Fruit fly (Drosophila melanogaster): Measurements from ENCODE around the gene CoRest.

Gene CoRest

DNA sequence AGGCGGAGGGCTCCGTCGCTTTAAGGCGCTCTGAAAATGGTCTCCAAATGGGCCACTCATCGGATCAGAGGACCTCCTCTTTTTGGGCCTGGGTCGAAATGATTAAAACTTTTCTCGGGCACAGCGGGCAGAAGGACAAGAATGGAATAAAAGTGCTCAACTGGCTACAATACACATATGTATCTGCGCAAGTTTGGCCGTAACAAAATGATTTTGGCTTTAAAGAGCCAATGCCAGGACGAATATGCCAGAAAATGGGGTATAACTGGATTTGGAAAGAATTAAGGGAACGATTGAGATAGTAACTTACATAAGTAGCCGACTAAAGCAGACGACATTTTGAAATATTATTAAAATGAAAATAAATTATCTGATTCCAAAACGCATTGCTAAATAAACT is 25.7 kb downstream of the CoRest start, which contains the start of gene CG32532:
Gene CG32532, minus strand, starts transcription at position 101 of the 400 bp plus-strand sequence.
- no peak for TF ChIP-seq CG9948 (tag; optimal IDR thresholded peaks at IDR 0.05)
- TF ChIP-seq CG4496 (GFP tag; IDR thresholded peaks at IDR 0.05): no peak
- TF ChIP-seq CG32121 (GFP tag; IDR thresholded peaks at IDR 0.05): no peak
- TF ChIP-seq CG10348 (GFP tag; IDR thresholded peaks at IDR 0.05): no peak
- no peak for TF ChIP-seq CG17806 (tag; optimal IDR thresholded peaks at IDR 0.05)
- no peak for TF ChIP-seq CG14655 (GFP tag; optimal IDR thresholded peaks at IDR 0.05)
- no peak for TF ChIP-seq CG15710 (tag; optimal IDR thresholded peaks at IDR 0.05)
- no peak for TF ChIP-seq rn (GFP tag; IDR thresholded peaks at IDR 0.05)
- TF ChIP-seq CG12605 (GFP tag; IDR thresholded peaks at IDR 0.05): no peak
- TF ChIP-seq D1 (tag; optimal IDR thresholded peaks at IDR 0.05): no peak
- no peak for TF ChIP-seq EcR (GFP tag; optimal IDR thresholded peaks at IDR 0.05)
- TF ChIP-seq CG8159 (tag; optimal IDR thresholded peaks at IDR 0.05): no peak
- no peak for TF ChIP-seq fd96Ca (GFP tag; IDR thresholded peaks at IDR 0.05)

DNA sequence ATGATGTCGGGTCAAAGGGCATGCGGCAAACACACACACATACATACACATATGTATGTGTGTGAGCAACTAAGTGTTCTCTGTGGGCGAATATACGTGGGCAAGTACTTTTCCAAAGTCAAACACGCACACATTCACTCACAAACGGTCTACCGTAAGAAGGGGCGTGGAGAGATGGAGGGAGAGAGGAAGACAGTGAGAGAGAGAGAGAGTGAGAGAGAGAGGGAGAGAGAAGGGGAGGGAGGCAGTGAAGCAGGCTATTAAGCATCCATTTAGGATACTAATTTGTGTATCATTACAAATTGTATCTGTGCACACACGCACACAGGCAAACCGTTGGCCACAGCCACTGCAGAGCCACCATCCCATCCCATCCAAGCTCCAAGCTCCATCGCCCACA is 26.7 kb downstream of the CoRest start:
- no peak for TF ChIP-seq CG8159 (tag; optimal IDR thresholded peaks at IDR 0.05)
- no peak for TF ChIP-seq Ets98B (GFP tag; IDR thresholded peaks at IDR 0.05)
- no peak for TF ChIP-seq CG12605 (GFP tag; IDR thresholded peaks at IDR 0.05)
- no peak for TF ChIP-seq CG4496 (GFP tag; IDR thresholded peaks at IDR 0.05)
- TF ChIP-seq EcR (GFP tag; optimal IDR thresholded peaks at IDR 0.05): no peak
- no peak for TF ChIP-seq CG14655 (GFP tag; optimal IDR thresholded peaks at IDR 0.05)
- TF ChIP-seq CG17806 (tag; optimal IDR thresholded peaks at IDR 0.05): no peak
- no peak for TF ChIP-seq CG9948 (tag; optimal IDR thresholded peaks at IDR 0.05)
- no peak for TF ChIP-seq CG34367 (tag; optimal IDR thresholded peaks at IDR 0.05)
- TF ChIP-seq CG10348 (GFP tag; IDR thresholded peaks at IDR 0.05): no peak
- TF ChIP-seq CG13204 (GFP tag; optimal IDR thresholded peaks at IDR 0.05): no peak
- TF ChIP-seq D1 (tag; optimal IDR thresholded peaks at IDR 0.05): no peak
- TF ChIP-seq CG15710 (tag; optimal IDR thresholded peaks at IDR 0.05): no peak

DNA sequence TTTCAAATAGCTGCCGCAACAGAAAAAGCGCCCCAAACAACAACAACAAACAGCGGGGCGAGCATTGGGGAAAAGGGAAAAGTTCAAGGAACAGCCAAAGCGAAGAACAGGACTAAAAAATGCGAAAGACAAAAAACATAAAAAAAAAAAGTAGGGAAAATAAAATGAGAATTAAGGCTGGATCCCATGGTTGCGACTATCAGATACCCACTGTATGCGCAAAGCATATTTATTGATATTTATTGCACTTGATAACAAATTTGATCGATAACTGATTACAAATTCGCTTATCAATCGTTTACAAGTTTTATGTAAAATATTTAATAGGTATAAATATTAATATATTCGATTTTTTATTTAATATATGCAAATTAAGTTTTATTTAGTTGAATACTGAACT is 27.8 kb downstream of the CoRest start:
- no peak for TF ChIP-seq rn (GFP tag; IDR thresholded peaks at IDR 0.05)
- TF ChIP-seq Pif1B (GFP tag; optimal IDR thresholded peaks at IDR 0.05): no peak
- no peak for TF ChIP-seq CG14655 (GFP tag; optimal IDR thresholded peaks at IDR 0.05)
- TF ChIP-seq Pif1A (GFP tag; optimal IDR thresholded peaks at IDR 0.05): no peak
- no peak for TF ChIP-seq Ets98B (GFP tag; IDR thresholded peaks at IDR 0.05)
- no peak for TF ChIP-seq D1 (tag; optimal IDR thresholded peaks at IDR 0.05)
- no peak for TF ChIP-seq CG13204 (GFP tag; optimal IDR thresholded peaks at IDR 0.05)

DNA sequence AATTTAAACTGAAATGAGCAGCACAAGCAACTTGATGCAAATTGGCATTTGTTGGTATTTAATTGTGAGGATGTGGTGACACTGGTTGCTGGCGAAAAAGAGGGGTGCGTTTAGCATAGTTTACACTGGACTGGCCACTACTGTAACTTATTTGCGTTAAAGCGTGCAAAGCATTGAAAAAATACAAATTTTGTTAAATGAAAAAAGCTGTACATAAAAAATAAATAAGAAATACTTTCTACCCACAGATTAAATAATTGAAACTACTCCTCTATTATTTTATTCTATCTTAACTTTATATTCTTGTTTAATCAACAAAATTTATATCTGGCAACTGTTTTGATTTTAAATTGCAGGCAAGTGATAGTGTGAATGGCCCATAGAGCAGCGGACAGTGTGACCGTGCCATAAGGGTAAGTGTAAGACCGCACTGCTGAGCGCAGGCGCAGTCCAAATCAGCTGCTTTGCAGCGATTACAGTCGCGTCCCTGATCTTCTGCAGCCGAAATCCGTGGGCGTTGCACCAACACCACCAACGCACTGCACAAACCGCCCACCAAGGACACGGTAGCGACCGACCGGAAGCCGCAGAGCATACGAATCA is 44.1 kb downstream of the CoRest start, which contains the start of the genes Grip84 and car:
Gene Grip84, minus strand, starts transcription at position 51 of the 603 bp plus-strand sequence.
Gene car, plus strand, starts transcription at position 306 of the 603 bp plus-strand sequence.
- TF ChIP-seq CG32121 (GFP tag; IDR thresholded peaks at IDR 0.05): peak; percentile 40
- peak; percentile 14; the same call in 1 of the 2 replicates for TF ChIP-seq CG10348 (GFP tag; IDR thresholded peaks at IDR 0.05)
- TF ChIP-seq CG15710 (tag; optimal IDR thresholded peaks at IDR 0.05): peak; percentile 58
- peak; percentile 39 for TF ChIP-seq CG34367 (tag; optimal IDR thresholded peaks at IDR 0.05)
- no peak for TF ChIP-seq Pif1A (GFP tag; optimal IDR thresholded peaks at IDR 0.05)
- TF ChIP-seq CG8159 (tag; optimal IDR thresholded peaks at IDR 0.05): no peak
- no peak for TF ChIP-seq Pif1B (GFP tag; optimal IDR thresholded peaks at IDR 0.05)
- TF ChIP-seq fd96Ca (GFP tag; IDR thresholded peaks at IDR 0.05): 0 out of 3 replicates have a peak, but pooled peaks have one; percentile 48
- peak; percentile 56 for TF ChIP-seq CG17806 (tag; optimal IDR thresholded peaks at IDR 0.05)
- TF ChIP-seq CG9948 (tag; optimal IDR thresholded peaks at IDR 0.05): peak; percentile 65
- TF ChIP-seq CG12605 (GFP tag; IDR thresholded peaks at IDR 0.05): peak; percentile 49; the same call in 1 of the 2 replicates

DNA sequence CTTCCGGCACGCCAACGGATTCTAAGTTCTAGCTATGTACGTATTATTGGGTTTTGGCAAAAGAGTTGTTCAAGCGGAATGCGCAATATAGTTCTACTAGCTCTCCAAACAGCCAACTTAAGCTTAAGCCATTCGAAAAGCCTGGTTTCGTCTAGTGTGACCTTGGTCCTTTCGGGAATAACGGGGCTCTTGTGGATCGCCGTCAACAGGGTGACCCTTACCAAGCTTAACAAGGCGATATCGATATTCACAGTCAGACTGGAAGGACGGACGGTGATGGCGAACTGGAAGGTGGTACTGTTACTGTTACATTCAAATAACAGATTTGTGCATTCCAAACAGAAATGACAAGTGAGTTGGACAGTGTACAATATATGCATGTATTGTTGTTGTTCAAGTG is 52.0 kb downstream of the CoRest start:
- TF ChIP-seq Snoo (tag; optimal IDR thresholded peaks at IDR 0.05) (no peak), CG4496 (GFP tag; IDR thresholded peaks at IDR 0.05) (no peak), CG32121 (GFP tag; IDR thresholded peaks at IDR 0.05) (no peak), D1 (tag; optimal IDR thresholded peaks at IDR 0.05) (no peak), rn (GFP tag; IDR thresholded peaks at IDR 0.05) (no peak), CG13204 (GFP tag; optimal IDR thresholded peaks at IDR 0.05) (no peak), gl (tag; optimal IDR thresholded peaks at IDR 0.05) (no peak), CG9948 (tag; optimal IDR thresholded peaks at IDR 0.05) (no peak), EcR (GFP tag; optimal IDR thresholded peaks at IDR 0.05) (no peak), CG34367 (tag; optimal IDR thresholded peaks at IDR 0.05) (no peak)

DNA sequence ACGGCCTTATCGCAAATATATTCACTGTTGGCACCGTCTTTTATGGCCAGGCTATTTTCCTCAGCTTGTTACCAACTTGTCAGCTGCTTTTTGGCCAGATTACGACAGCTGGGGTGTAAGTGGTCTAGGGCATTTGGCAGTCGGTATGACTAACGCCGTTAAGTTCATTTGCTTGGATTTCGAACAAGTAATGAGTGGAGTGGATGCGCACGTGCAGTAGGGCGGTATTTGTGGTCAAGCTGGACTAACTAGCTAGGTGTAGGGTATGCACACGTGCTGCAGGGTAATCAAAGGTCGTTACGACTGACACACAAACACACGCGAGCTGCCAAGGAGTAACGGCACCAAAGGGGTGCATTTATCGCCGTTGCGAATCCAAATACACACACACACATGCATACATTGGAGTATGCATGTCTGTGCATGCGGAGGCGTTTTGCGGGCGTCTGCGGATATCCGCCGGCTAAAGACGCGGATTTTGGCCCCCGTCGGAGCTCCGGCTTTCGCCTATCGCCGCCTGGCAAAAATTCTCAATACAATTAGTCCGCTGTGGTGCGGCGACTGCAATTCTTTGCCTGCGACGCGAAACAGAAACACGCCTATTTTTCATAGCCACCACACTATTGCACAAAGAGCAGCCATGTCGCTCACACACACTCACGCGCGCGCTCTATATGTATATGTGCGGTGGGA is 56.4 kb downstream of the CoRest start:
- TF ChIP-seq CG32121 (GFP tag; IDR thresholded peaks at IDR 0.05) (peak; percentile 53; the same call in 1 of the 2 replicates), Ets98B (GFP tag; IDR thresholded peaks at IDR 0.05) (no peak), Pif1B (GFP tag; optimal IDR thresholded peaks at IDR 0.05) (no peak), CG12605 (GFP tag; IDR thresholded peaks at IDR 0.05) (no peak), D1 (tag; optimal IDR thresholded peaks at IDR 0.05) (no peak), EcR (GFP tag; optimal IDR thresholded peaks at IDR 0.05) (peak; percentile 59)

Measured in whole organism, pupa.